Worm (Caenorhabditis elegans) whole organism, L1 larva: ENCODE data around the gene F58B4.5.

Source experiments
- C04F5.9 ChIP-seq: sonication (generic microtip); optimal IDR thresholded peaks from 2 replicates; lab custom pipeline; 2016; ENCODE audit warnings: missing genetic modification characterization, missing compliant biosample characterization
- C16A3.4 ChIP-seq: fragments of 150-350 bp; optimal IDR thresholded peaks from 2 replicates; lab custom pipeline; 2014; ENCODE audit warnings: missing biosample characterization, missing genetic modification characterization
- C34B4.2 ChIP-seq: sonication (generic microtip); optimal IDR thresholded peaks from 2 replicates; lab custom pipeline; 2017; ENCODE audit warnings: mild to moderate bottlenecking, missing genetic modification characterization, missing compliant biosample characterization
- Y116A8C.19 ChIP-seq: sonication (generic microtip); optimal IDR thresholded peaks from 2 replicates; lab custom pipeline; 2016; ENCODE audit warnings: missing compliant biosample characterization, missing genetic modification characterization, borderline replicate concordance
- alr-1 ChIP-seq: fragments of 200-800 bp; sonication (Bioruptor generic); optimal IDR thresholded peaks from 2 replicates; lab custom pipeline; 2018; ENCODE audit warnings: borderline replicate concordance, mild to moderate bottlenecking, missing genetic modification characterization, missing compliant biosample characterization
- blmp-1 ChIP-seq: fragments of 150-350 bp; optimal IDR thresholded peaks from 2 replicates; lab custom pipeline; 2014; ENCODE audit warnings: missing biosample characterization, missing genetic modification characterization
- ceh-63 ChIP-seq: fragments of 200-800 bp; sonication (Bioruptor generic); optimal IDR thresholded peaks from 2 replicates; lab custom pipeline; 2018; ENCODE audit warnings: mild to moderate bottlenecking, missing genetic modification characterization, missing compliant biosample characterization
- ceh-82 ChIP-seq, 3 experiments: fragments of 150-350 bp in 1 of 3; sonication (generic microtip) in 2 of 3; optimal IDR thresholded peaks; 2 replicates each; lab custom pipeline; 2014 to 2017; ENCODE audit warnings: missing biosample characterization in 3 of 3, missing genetic modification characterization in 3 of 3
- ces-1 ChIP-seq: fragments of 150-350 bp; optimal IDR thresholded peaks from 2 replicates; lab custom pipeline; 2014; ENCODE audit warnings: missing biosample characterization, missing genetic modification reagents, missing genetic modification characterization
- dsc-1 ChIP-seq: sonication (generic microtip); optimal IDR thresholded peaks from 2 replicates; lab custom pipeline; 2016; ENCODE audit warnings: mild to moderate bottlenecking, missing genetic modification characterization, missing compliant biosample characterization
- efl-1 ChIP-seq, 4 experiments: fragments of 150-350 bp; optimal IDR thresholded peaks in 3 of 4; peaks in 1 of 4; 1 replicate in 1 of 4; 2 replicates in 3 of 4; lab custom pipeline; 2014; ENCODE audit warnings: missing biosample characterization in 2 of 4, missing genetic modification characterization in 2 of 4, missing genetic modification reagents in 2 of 4
- egl-13 ChIP-seq: sonication (generic microtip); optimal IDR thresholded peaks from 2 replicates; lab custom pipeline; 2016; ENCODE audit warnings: missing genotype, missing genetic modification reagents, missing genetic modification characterization, missing compliant biosample characterization
- elt-3 ChIP-seq, 6 experiments: fragments of 150-350 bp in 1 of 6; sonication (generic microtip); optimal IDR thresholded peaks; 2 replicates each; lab custom pipeline; 2017 to 2018; ENCODE audit warnings: missing biosample characterization in 6 of 6, missing genetic modification characterization in 6 of 6, inconsistent platforms in 1 of 6
- ets-5 ChIP-seq: fragments of 200-800 bp; sonication (Bioruptor generic); IDR thresholded peaks from 2 replicates; pipeline ENCODE4 v1.3.6; 2022; ENCODE audit warnings: missing genetic modification characterization, missing compliant biosample characterization
- fkh-10 ChIP-seq: sonication (generic microtip); optimal IDR thresholded peaks from 2 replicates; lab custom pipeline; 2017; ENCODE audit warnings: missing biosample characterization, missing genetic modification reagents, missing genetic modification characterization
- fkh-8 ChIP-seq: sonication (generic microtip); optimal IDR thresholded peaks from 2 replicates; lab custom pipeline; 2016; ENCODE audit warnings: mild to moderate bottlenecking, missing genetic modification characterization, missing compliant biosample characterization
- grh-1 ChIP-seq: fragments of 200-800 bp; sonication (Bioruptor generic); IDR thresholded peaks from 2 replicates; pipeline ENCODE4 v1.3.6; 2022; ENCODE audit warnings: missing genetic modification reagents, missing genetic modification characterization, missing compliant biosample characterization
- irx-1 ChIP-seq: sonication (generic microtip); optimal IDR thresholded peaks from 2 replicates; lab custom pipeline; 2016; ENCODE audit warnings: missing genetic modification characterization, missing compliant biosample characterization
- lin-14 ChIP-seq: fragments of 200-800 bp; sonication (Bioruptor generic); optimal IDR thresholded peaks from 2 replicates; lab custom pipeline; 2018; ENCODE audit warnings: mild to moderate bottlenecking, missing genetic modification characterization, moderate library complexity, missing compliant biosample characterization
- lsy-2 ChIP-seq, 2 experiments: fragments of 150-350 bp; optimal IDR thresholded peaks; 2 replicates each; lab custom pipeline; 2014; ENCODE audit warnings: missing biosample characterization in 2 of 2, missing genetic modification characterization in 2 of 2
- nhr-11 ChIP-seq: fragments of 150-350 bp; optimal IDR thresholded peaks from 2 replicates; lab custom pipeline; 2014; ENCODE audit warnings: missing biosample characterization, missing genetic modification characterization
- nhr-19 ChIP-seq: fragments of 200-800 bp; sonication (Bioruptor generic); conservative IDR thresholded peaks from 2 replicates; pipeline ENCODE4 v1.3.6; 2022; ENCODE audit warnings: missing genetic modification characterization, missing compliant biosample characterization
- nhr-76 ChIP-seq: sonication (generic microtip); optimal IDR thresholded peaks from 2 replicates; lab custom pipeline; 2017; ENCODE audit warnings: missing biosample characterization, missing genetic modification characterization
- nhr-85 ChIP-seq: sonication (generic microtip); peaks from one replicate; lab custom pipeline; 2016; ENCODE audit warnings: missing genetic modification characterization, inconsistent platforms, missing compliant biosample characterization
- nhr-90 ChIP-seq: sonication (generic microtip); optimal IDR thresholded peaks from 2 replicates; lab custom pipeline; 2016; ENCODE audit warnings: mild to moderate bottlenecking, missing genetic modification characterization, missing compliant biosample characterization; ENCODE audit not compliant: poor library complexity
- rnt-1 ChIP-seq: sonication (generic microtip); optimal IDR thresholded peaks from 2 replicates; lab custom pipeline; 2016; ENCODE audit warnings: mild to moderate bottlenecking, missing genetic modification characterization, moderate library complexity, missing compliant biosample characterization
- skn-1 ChIP-seq: fragments of 150-350 bp; optimal IDR thresholded peaks from 2 replicates; lab custom pipeline; 2014; ENCODE audit warnings: missing biosample characterization, missing genetic modification characterization
- snu-23 ChIP-seq: sonication (generic microtip); optimal IDR thresholded peaks from 2 replicates; lab custom pipeline; 2016; ENCODE audit warnings: missing genetic modification characterization, missing compliant biosample characterization
- sptf-1 ChIP-seq: fragments of 150-350 bp; optimal IDR thresholded peaks from 2 replicates; lab custom pipeline; 2014; ENCODE audit warnings: missing biosample characterization, missing genetic modification characterization
- sup-37 ChIP-seq: fragments of 200-800 bp; sonication (Bioruptor generic); optimal IDR thresholded peaks from 2 replicates; lab custom pipeline; 2018; ENCODE audit warnings: mild to moderate bottlenecking, missing genetic modification characterization, missing compliant biosample characterization
- ztf-11 ChIP-seq, 2 experiments: sonication (generic microtip); optimal IDR thresholded peaks; 2 replicates each; lab custom pipeline; 2016 to 2017; ENCODE audit warnings: missing genetic modification characterization in 2 of 2, missing biosample characterization in 1 of 2, missing compliant biosample characterization in 1 of 2

F58B4.5 gene

DNA sequence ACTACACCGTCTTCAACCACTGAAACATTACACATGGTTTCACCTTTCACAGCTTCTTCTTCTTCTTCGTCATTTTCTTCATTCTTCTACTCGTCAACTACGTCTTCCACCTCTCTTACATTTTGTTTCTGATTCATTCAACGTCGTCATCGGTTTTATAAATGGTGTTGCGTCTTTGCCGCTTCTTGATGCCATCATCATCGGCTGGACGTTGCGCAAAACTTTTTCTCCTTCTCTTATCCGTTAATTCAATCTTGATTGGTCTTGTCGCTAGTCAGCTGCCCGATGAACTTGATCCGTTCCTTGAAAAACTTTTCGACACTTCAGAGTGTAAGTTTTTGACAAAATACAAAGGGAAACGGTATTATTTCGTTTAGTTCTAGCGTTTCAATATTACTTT, 33.9 kb upstream of the F58B4.5 start:
- TF ChIP-seq blmp-1 (tag; lab: Kevin White, UChicago), result peak; percentile 72
- peak; percentile 41 for TF ChIP-seq lin-14
- TF ChIP-seq elt-3 (tag; optimal IDR thresholded peaks at IDR 0.05; lab: Kevin White, UChicago), result no peak
- TF ChIP-seq nhr-19 (GFP tag; lab: Robert Waterston, UW), result no peak
- no peak for TF ChIP-seq nhr-11 (tag; lab: Kevin White, UChicago)
- no peak for TF ChIP-seq efl-1 (optimal IDR thresholded peaks at IDR 0.05; lab: Kevin White, UChicago)
- TF ChIP-seq efl-1 (GFP tag; optimal IDR thresholded peaks at IDR 0.05 in 1 of 2; lab: Kevin White, UChicago), result peak in 1 of 2 experiments; percentile 80
- TF ChIP-seq lsy-2 (tag; optimal IDR thresholded peaks at IDR 0.05; lab: Kevin White, UChicago), result no peak
- peak; percentile 69 for TF ChIP-seq nhr-85 (tag; lab: Kevin White, UChicago)
- TF ChIP-seq ets-5 (GFP tag; lab: Robert Waterston, UW), result no peak

DNA sequence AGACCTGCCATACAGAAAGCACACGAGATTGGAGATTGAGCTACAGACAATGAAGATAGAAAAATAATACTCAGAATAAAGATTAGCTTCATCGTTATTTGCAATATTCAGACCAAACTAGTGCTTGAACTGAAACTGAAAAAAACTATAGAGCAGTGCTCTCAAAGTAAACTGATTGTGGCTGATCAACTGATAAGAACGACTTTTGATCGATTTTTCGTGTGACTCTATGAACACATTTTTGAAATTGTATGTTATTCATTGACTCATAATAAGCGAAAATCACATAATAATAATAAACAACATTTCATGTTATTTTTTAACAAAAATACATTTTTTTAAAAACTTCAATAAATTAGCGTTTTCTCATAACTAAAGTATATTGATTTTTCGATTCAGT, 31.4 kb upstream of the F58B4.5 start, which contains the start of gene spp-16:
Gene spp-16, minus strand, starts transcription at position 179 of the 400 bp plus-strand sequence.
- TF ChIP-seq nhr-76 (tag; lab: Kevin White, UChicago) (no peak), efl-1 (optimal IDR thresholded peaks at IDR 0.05; lab: Kevin White, UChicago) (no peak), efl-1 (GFP tag; optimal IDR thresholded peaks at IDR 0.05 in 1 of 2; lab: Kevin White, UChicago) (peak in 1 of 2 experiments; percentile 48)

DNA sequence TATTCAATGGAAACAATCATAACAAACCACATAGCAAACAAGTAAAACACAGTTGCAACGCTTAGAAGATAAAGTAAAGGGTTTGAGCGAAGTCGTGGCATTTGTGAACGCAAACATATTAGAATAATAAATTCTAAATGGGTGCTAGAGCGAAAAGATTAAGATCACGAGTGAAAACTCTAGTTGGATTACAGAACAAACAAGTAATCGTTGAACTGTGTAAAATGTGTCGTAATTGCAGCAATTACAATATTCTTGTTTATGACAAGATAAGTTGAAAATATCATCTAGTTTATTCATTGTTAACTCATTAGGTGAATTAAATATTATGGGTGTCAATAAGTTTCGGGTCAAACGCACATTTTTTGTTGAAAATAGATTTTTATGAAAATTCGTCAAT, 29.8 kb upstream of the F58B4.5 start, which contains the start of gene F32D8.8:
Gene F32D8.8, minus strand, starts transcription at position 101 of the 400 bp plus-strand sequence.
- TF ChIP-seq C34B4.2, result no peak
- no peak for TF ChIP-seq nhr-90
- no peak for TF ChIP-seq fkh-8 (tag; lab: Kevin White, UChicago)

DNA sequence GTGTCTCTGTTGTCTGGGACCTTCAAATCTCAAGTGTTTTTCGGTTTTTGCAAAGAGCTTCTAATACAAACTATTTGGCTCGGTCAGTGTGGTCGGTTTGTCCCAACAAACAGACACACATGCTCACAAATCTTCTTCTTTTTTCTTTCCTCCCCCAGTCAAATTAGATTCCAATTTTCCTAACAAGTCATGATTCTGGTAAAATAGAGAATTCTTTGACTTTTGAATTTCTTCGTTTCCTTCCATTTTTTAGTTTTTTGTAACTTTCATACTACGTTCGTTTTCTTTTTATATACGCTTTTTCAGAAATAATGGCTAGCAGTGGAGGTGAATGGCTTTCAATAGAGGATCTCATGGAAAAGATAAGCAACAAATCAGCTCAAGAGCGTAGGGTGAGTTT, 28.7 kb upstream of the F58B4.5 start, which contains the start of gene F32D8.15:
Gene F32D8.15, plus strand, starts transcription at position 301 of the 400 bp plus-strand sequence.
- TF ChIP-seq lin-14 (peak; percentile 40), dsc-1 (tag; lab: Kevin White, UChicago) (peak; percentile 4), ztf-11 (tag; optimal IDR thresholded peaks at IDR 0.05; lab: Kevin White, UChicago) (no peak)

DNA sequence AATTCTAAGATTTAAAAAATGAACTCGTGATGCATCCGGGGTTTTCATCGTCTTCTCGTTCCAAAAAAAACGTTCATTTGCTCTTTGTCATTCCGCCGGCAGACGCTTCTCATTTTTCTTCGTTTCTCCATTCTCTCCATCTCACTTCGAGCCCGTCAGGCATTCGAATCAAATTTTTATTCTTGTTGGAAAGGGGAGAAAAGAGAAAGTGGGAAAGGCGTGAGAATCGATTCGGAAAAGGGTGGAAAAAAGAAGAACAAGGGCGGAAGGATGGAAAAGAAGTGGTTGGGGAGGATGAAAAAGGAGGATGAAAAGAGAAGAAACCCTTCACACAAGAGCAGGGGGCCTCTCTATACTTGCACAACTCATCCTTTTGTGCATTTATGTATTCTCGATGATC, 27.7 kb upstream of the F58B4.5 start:
- TF ChIP-seq ets-5 (GFP tag; lab: Robert Waterston, UW) (no peak), nhr-11 (tag; lab: Kevin White, UChicago) (no peak), snu-23 (no peak), ces-1 (GFP tag; lab: Kevin White, UChicago) (peak; percentile 14), fkh-10 (GFP tag; lab: Kevin White, UChicago) (peak; percentile 69), C16A3.4 (tag; lab: Kevin White, UChicago) (no peak), ceh-82 (tag; optimal IDR thresholded peaks at IDR 0.05; lab: Kevin White, UChicago) (peak in 1 of 3 experiments; percentile 32), lsy-2 (tag; optimal IDR thresholded peaks at IDR 0.05; lab: Kevin White, UChicago) (peak in 1 of 2 experiments; percentile 7), egl-13 (tag; lab: Kevin White, UChicago) (no peak), dsc-1 (tag; lab: Kevin White, UChicago) (peak; percentile 23), C04F5.9 (no peak), sptf-1 (tag; lab: Kevin White, UChicago) (no peak), grh-1 (GFP tag; lab: Robert Waterston, UW) (no peak), ceh-63 (GFP tag; lab: Kevin White, UChicago) (no peak), alr-1 (tag; lab: Kevin White, UChicago) (no peak), elt-3 (tag; optimal IDR thresholded peaks at IDR 0.05; lab: Kevin White, UChicago) (no peak), sup-37 (GFP tag; lab: Kevin White, UChicago) (no peak), irx-1 (tag; lab: Kevin White, UChicago) (no peak), skn-1 (tag; lab: Kevin White, UChicago) (no peak), rnt-1 (tag; lab: Kevin White, UChicago) (no peak), nhr-19 (GFP tag; lab: Robert Waterston, UW) (no peak), lin-14 (peak; percentile 82), blmp-1 (tag; lab: Kevin White, UChicago) (peak; percentile 61), Y116A8C.19 (tag; lab: Kevin White, UChicago) (no peak)
